Worm (Caenorhabditis elegans): ENCODE results near the gene C45G7.4.

The C45G7.4 gene

DNA sequence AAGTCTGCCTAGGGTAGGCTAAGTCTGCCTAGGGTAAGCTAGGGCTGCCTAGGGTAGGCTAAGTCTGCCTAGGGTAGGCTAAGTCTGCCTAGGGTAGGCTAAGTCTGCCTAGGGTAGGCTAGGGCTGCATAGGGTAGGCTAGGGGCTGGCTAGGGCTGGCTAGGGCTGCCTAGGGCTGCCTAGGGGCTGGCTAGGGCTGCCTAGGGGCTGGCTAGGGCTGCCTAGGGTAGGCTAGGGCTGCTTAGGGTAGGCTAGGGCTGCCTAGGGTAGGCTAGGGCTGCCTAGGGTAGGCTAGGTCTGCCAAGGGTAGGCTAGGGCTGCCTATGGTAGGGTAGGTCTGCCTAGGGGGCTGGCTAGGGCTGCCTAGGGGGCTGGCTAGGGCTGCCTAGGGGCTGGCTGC lies 34.5 kb upstream of the C45G7.4 start:
- TF ChIP-seq ztf-23 (GFP tag; IDR thresholded peaks at IDR 0.05) (0 out of 2 replicates have a peak, but pooled peaks have one; percentile 35), klf-2 (GFP tag; conservative IDR thresholded peaks at IDR 0.05) (no peak), ztf-29 (GFP tag; IDR thresholded peaks at IDR 0.05) (no peak), T22C8.4 (GFP tag; IDR thresholded peaks at IDR 0.05) (no peak), ref-1 (GFP tag; conservative IDR thresholded peaks at IDR 0.05) (no peak), med-1 (GFP tag; optimal IDR thresholded peaks at IDR 0.05; ENCODE audit: insufficient read depth) (no peak), tab-1 (GFP tag; IDR thresholded peaks at IDR 0.05) (0 out of 2 replicates have a peak, but pooled peaks have one; percentile 56), cog-1 (tag; optimal IDR thresholded peaks at IDR 0.05) (no peak), flt-1 (GFP tag; IDR thresholded peaks at IDR 0.05) (0 out of 2 replicates have a peak, but pooled peaks have one; percentile 37)

DNA sequence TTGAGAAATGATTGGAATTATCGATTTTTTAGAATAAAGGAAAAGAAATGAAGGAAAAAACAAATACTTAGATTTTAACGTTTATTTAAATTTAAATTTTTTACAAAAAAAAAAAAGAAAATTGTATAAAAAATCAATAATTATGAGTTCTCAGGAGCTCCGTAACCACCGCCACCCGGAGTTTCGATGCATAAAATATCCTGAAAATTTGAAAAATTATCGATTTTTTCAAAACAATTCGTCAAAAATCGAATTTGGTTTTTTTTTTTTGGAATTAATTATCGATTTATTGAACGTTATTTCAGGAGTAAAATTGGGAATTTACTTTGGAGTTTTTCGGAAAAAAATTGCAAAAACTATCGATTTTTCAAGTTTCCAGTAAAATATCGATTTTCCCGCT lies 33.4 kb upstream of the C45G7.4 start, which contains the start of gene Y38F2AR.10:
Y38F2AR.10 (minus strand) TSS at position 101 of the 400 bp plus-strand sequence.
- TF ChIP-seq med-1 (GFP tag; optimal IDR thresholded peaks at IDR 0.05; ENCODE audit: insufficient read depth) (no peak), ref-1 (GFP tag; conservative IDR thresholded peaks at IDR 0.05) (no peak), T22C8.4 (GFP tag; IDR thresholded peaks at IDR 0.05) (peak; percentile 46), tab-1 (GFP tag; IDR thresholded peaks at IDR 0.05) (no peak)

- 0 out of 2 replicates have a peak, but pooled peaks have one; percentile 42 for TF ChIP-seq T22C8.4 (GFP tag; IDR thresholded peaks at IDR 0.05)
- no peak for TF ChIP-seq ztf-23 (GFP tag; IDR thresholded peaks at IDR 0.05)
- no peak for TF ChIP-seq flt-1 (GFP tag; IDR thresholded peaks at IDR 0.05)
Observed at ce11 chrIV:2400651-2401050, 32.1 kb upstream of the C45G7.4 start.

ce11 chrIV:2403374-2403773 lies 29.4 kb upstream of the C45G7.4 start:
- TF ChIP-seq klf-2 (GFP tag; conservative IDR thresholded peaks at IDR 0.05) (no peak), med-1 (GFP tag; optimal IDR thresholded peaks at IDR 0.05; ENCODE audit: insufficient read depth) (no peak), ztf-29 (GFP tag; IDR thresholded peaks at IDR 0.05) (peak; percentile 7; the same call in 1 of the 2 replicates)

- TF ChIP-seq ztf-23 (GFP tag; IDR thresholded peaks at IDR 0.05) = no peak
- TF ChIP-seq ref-1 (GFP tag; conservative IDR thresholded peaks at IDR 0.05) = no peak
- no peak for TF ChIP-seq flt-1 (GFP tag; IDR thresholded peaks at IDR 0.05)
- no peak for TF ChIP-seq T22C8.4 (GFP tag; IDR thresholded peaks at IDR 0.05)
- TF ChIP-seq ztf-29 (GFP tag; IDR thresholded peaks at IDR 0.05) = no peak
- TF ChIP-seq klf-2 (GFP tag; conservative IDR thresholded peaks at IDR 0.05) = no peak
- TF ChIP-seq tab-1 (GFP tag; IDR thresholded peaks at IDR 0.05) = no peak
- TF ChIP-seq med-1 (GFP tag; optimal IDR thresholded peaks at IDR 0.05; ENCODE audit: insufficient read depth) = no peak
- no peak for TF ChIP-seq cog-1 (tag; optimal IDR thresholded peaks at IDR 0.05)
Observed at ce11 chrIV:2407704-2408103, 25.1 kb upstream of the C45G7.4 start.

- TF ChIP-seq ztf-23 (GFP tag; IDR thresholded peaks at IDR 0.05) = peak; percentile 95
- peak; percentile 75 for TF ChIP-seq T22C8.4 (GFP tag; IDR thresholded peaks at IDR 0.05)
- TF ChIP-seq tab-1 (GFP tag; IDR thresholded peaks at IDR 0.05) = peak; percentile 91
- TF ChIP-seq ref-1 (GFP tag; conservative IDR thresholded peaks at IDR 0.05) = peak; percentile 84
- TF ChIP-seq klf-2 (GFP tag; conservative IDR thresholded peaks at IDR 0.05) = peak; percentile 84
- TF ChIP-seq ztf-29 (GFP tag; IDR thresholded peaks at IDR 0.05) = peak; percentile 89
- peak; percentile 95 for TF ChIP-seq cog-1 (tag; optimal IDR thresholded peaks at IDR 0.05)
- TF ChIP-seq med-1 (GFP tag; optimal IDR thresholded peaks at IDR 0.05; ENCODE audit: insufficient read depth) = peak; percentile 81
- peak; percentile 95 for TF ChIP-seq flt-1 (GFP tag; IDR thresholded peaks at IDR 0.05)
Observed at ce11 chrIV:2408437-2408836, 24.4 kb upstream of the C45G7.4 start.

DNA sequence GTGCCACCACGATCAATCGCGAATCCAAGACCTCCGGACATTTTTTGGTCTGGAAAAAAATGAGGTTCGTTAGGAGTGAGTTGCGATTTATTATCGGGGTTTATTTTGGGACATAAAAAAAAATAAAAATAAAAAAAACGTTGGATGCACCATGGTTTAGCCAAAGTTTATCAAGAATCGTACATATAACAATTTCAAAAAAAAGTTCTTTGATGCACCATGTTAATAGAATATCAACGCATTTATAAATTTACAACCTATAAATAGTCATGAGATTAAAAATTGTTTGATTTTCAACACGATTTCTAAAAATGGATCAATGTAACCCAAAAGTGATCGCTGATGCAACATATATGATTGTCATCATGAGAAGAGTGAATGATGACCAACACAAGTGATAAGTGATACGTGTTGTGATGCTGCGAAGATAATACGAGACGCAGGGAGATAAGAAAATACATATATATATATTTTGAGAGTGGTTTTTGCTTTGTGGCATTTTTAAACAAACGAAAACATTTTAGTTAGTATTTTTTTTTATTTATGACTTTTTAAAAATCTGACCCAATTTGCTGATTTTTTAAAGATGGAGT lies 20.3 kb upstream of the C45G7.4 start, which contains the start of gene Y38F2AR.12:
Y38F2AR.12 (minus strand) TSS at position 51 of the 593 bp plus-strand sequence.
- TF ChIP-seq T22C8.4 (GFP tag; IDR thresholded peaks at IDR 0.05) (no peak), med-1 (GFP tag; optimal IDR thresholded peaks at IDR 0.05; ENCODE audit: insufficient read depth) (no peak), tab-1 (GFP tag; IDR thresholded peaks at IDR 0.05) (no peak), ztf-23 (GFP tag; IDR thresholded peaks at IDR 0.05) (no peak), klf-2 (GFP tag; conservative IDR thresholded peaks at IDR 0.05) (no peak), cog-1 (tag; optimal IDR thresholded peaks at IDR 0.05) (no peak), flt-1 (GFP tag; IDR thresholded peaks at IDR 0.05) (no peak), ref-1 (GFP tag; conservative IDR thresholded peaks at IDR 0.05) (no peak), ztf-29 (GFP tag; IDR thresholded peaks at IDR 0.05) (no peak)

DNA sequence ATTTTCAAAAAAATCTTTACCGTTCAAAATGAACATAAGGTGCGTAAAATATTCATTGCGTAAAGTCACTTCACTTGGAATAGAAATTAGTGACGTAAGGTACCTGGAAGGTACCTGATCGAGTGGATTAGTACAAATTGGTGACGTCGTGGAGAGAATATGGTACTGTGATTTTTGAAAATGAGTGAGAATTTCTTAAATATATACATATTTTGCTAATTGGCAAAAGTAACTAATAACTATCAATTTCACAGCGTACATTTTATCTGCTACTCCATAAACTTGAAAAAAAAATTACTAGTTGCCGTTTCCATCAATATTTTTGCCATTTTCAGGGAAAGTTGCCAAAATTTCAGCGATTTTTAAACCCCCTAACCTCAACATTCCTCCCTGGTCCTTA lies 16.1 kb upstream of the C45G7.4 start:
- TF ChIP-seq tab-1 (GFP tag; IDR thresholded peaks at IDR 0.05) (no peak), med-1 (GFP tag; optimal IDR thresholded peaks at IDR 0.05; ENCODE audit: insufficient read depth) (no peak)

- TF ChIP-seq flt-1 (GFP tag; IDR thresholded peaks at IDR 0.05) (no peak), med-1 (GFP tag; optimal IDR thresholded peaks at IDR 0.05; ENCODE audit: insufficient read depth) (no peak), cog-1 (tag; optimal IDR thresholded peaks at IDR 0.05) (no peak)
Observed at ce11 chrIV:2434366-2434765, 1.6 kb downstream of the C45G7.4 start.

DNA sequence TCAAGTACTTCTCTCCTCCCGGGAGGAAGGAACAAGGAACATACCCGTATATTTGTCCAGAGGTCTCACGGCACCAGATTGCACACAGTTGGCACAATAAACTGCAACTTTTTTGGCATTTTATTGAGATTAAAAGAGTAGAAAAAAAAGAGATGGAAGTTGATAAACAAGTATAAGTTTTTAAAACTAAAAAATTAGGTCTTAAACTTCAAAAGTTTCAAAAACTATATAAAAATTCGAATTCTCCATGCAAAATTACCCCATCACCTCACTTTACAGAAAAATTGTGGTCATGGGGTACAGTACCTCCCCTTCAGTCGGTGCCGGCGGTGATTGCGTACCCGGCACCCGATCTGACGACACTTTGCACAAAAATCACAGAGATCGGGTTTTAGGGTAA lies 18.4 kb downstream of the C45G7.4 start, which contains the start of gene C45G7.13:
C45G7.13 (minus strand) TSS at position 101 of the 400 bp plus-strand sequence.
- TF ChIP-seq tab-1 (GFP tag; IDR thresholded peaks at IDR 0.05) (no peak), klf-2 (GFP tag; conservative IDR thresholded peaks at IDR 0.05) (no peak), flt-1 (GFP tag; IDR thresholded peaks at IDR 0.05) (no peak), ztf-29 (GFP tag; IDR thresholded peaks at IDR 0.05) (no peak), ref-1 (GFP tag; conservative IDR thresholded peaks at IDR 0.05) (no peak), T22C8.4 (GFP tag; IDR thresholded peaks at IDR 0.05) (no peak), med-1 (GFP tag; optimal IDR thresholded peaks at IDR 0.05; ENCODE audit: insufficient read depth) (no peak), cog-1 (tag; optimal IDR thresholded peaks at IDR 0.05) (no peak), ztf-23 (GFP tag; IDR thresholded peaks at IDR 0.05) (no peak)
